Fruit fly (Drosophila melanogaster): ENCODE measurements around the gene CG14323.

The CG14323 gene

DNA sequence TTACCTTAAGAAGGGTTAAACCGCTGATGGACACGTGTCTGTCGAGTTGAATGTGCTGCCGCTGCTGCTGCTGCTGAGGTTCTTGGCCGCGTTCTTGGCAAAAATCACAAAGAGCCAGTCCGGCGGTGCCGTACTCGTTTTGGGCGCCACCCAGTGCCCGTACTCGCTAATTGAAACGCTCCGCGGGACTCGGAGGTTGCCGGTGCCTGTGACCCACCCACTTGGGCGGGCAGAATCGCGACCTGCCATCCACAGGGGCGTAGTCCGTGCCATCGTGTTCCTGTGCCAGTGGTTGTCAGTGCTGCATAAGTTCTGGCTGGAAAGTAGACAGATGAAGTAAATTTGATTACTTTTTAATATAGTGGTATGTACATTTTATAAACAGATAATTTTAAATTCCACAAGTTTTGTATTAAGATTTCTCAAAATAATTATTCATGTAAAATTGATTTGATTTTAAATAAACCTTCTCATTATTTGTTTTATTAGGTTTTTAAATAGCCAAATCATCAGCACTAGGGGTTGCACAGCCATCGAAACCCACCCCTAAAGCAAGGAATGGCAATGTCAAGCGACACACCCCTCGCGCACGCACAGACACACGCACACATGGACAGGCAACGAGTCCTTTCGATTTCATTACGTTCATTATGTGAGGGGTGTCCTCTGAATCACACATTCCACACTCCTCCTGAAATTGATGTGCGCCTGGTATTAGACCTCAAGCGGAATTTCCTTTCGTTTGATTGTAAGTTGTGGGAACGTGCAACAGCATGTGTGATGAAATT is 16.8 kb downstream of the CG14323 start (continued):
- no peak for TF ChIP-seq inv (GFP tag; IDR thresholded peaks at IDR 0.05; ENCODE audit: partially characterized antibody)
- TF ChIP-seq zen (tag; optimal IDR thresholded peaks at IDR 0.05), result peak; percentile 55
- no peak for TF ChIP-seq CG8765 (GFP tag; IDR thresholded peaks at IDR 0.05)
- TF ChIP-seq z (GFP tag; IDR thresholded peaks at IDR 0.05), result no peak
- TF ChIP-seq CG17359 (tag; optimal IDR thresholded peaks at IDR 0.05), result no peak
- no peak for TF ChIP-seq toy (GFP tag; IDR thresholded peaks at IDR 0.05)
- TF ChIP-seq CG4404 (GFP tag; IDR thresholded peaks at IDR 0.05), result no peak
- TF ChIP-seq CG34376 (GFP tag; optimal IDR thresholded peaks at IDR 0.05), result peak; percentile 16
- TF ChIP-seq nmo (GFP tag; optimal IDR thresholded peaks at IDR 0.05), result peak; percentile 33
- peak; percentile 40 for TF ChIP-seq CG8924 (tag; optimal IDR thresholded peaks at IDR 0.05)
- peak; percentile 98 for TF ChIP-seq CG15479 (GFP tag; optimal IDR thresholded peaks at IDR 0.05)
- no peak for TF ChIP-seq CG8388 (GFP tag; optimal IDR thresholded peaks at IDR 0.05)
- TF ChIP-seq tap (tag; optimal IDR thresholded peaks at IDR 0.05), result peak; percentile 7
- peak; percentile 44 for TF ChIP-seq gem (tag; optimal IDR thresholded peaks at IDR 0.05)
- no peak for TF ChIP-seq corto (GFP tag; optimal IDR thresholded peaks at IDR 0.05)
- TF ChIP-seq sim (GFP tag; IDR thresholded peaks at IDR 0.05), result no peak
- no peak for TF ChIP-seq fd102C (GFP tag; optimal IDR thresholded peaks at IDR 0.05)
- peak; percentile 14 for TF ChIP-seq CG11504 (tag; optimal IDR thresholded peaks at IDR 0.05)
- TF ChIP-seq CG15011 (GFP tag; optimal IDR thresholded peaks at IDR 0.05), result peak; percentile 15
- TF ChIP-seq ttk (GFP tag; IDR thresholded peaks at IDR 0.05), result no peak; the same call in 1 of the 2 replicates
- 0 out of 3 replicates have a peak, but pooled peaks have one; percentile 18 for TF ChIP-seq CG11093 (GFP tag; IDR thresholded peaks at IDR 0.05)
- TF ChIP-seq az2 (GFP tag; optimal IDR thresholded peaks at IDR 0.05), result no peak
- no peak for TF ChIP-seq BtbVII (GFP tag; optimal IDR thresholded peaks at IDR 0.05)
- peak; percentile 6 for TF ChIP-seq Dek (tag; optimal IDR thresholded peaks at IDR 0.05)
- peak; percentile 8 for TF ChIP-seq trem (tag; optimal IDR thresholded peaks at IDR 0.05)
- no peak for TF ChIP-seq Myb (GFP tag; optimal IDR thresholded peaks at IDR 0.05)
- peak; percentile 71 for TF ChIP-seq Nf-YB (GFP tag; optimal IDR thresholded peaks at IDR 0.05)
- no peak for TF ChIP-seq CG14050 (GFP tag; IDR thresholded peaks at IDR 0.05)
- peak; percentile 57 for TF ChIP-seq CG12391 (tag; optimal IDR thresholded peaks at IDR 0.05)
- peak; percentile 47 for TF ChIP-seq grau (tag; optimal IDR thresholded peaks at IDR 0.05)
- peak; percentile 10 for TF ChIP-seq Hand (GFP tag; optimal IDR thresholded peaks at IDR 0.05)
- TF ChIP-seq CG31441 (GFP tag; IDR thresholded peaks at IDR 0.05), result 0 out of 2 replicates have a peak, but pooled peaks have one; percentile 18
- peak; percentile 72; the same call in 1 of the 2 replicates for TF ChIP-seq rib (GFP tag; IDR thresholded peaks at IDR 0.05)
- no peak for TF ChIP-seq pita (GFP tag; optimal IDR thresholded peaks at IDR 0.05)
- peak; percentile 20 for TF ChIP-seq CG12299 (tag; optimal IDR thresholded peaks at IDR 0.05)
- peak; percentile 35 for TF ChIP-seq CG15696 (tag; optimal IDR thresholded peaks at IDR 0.05)
- TF ChIP-seq exex (tag; optimal IDR thresholded peaks at IDR 0.05), result no peak
- no peak for TF ChIP-seq CG9437 (GFP tag; optimal IDR thresholded peaks at IDR 0.05)
- peak; percentile 87 for TF ChIP-seq row (GFP tag; IDR thresholded peaks at IDR 0.05)
- no peak for TF ChIP-seq CG3281 (GFP tag; optimal IDR thresholded peaks at IDR 0.05)
- TF ChIP-seq CG14667 (GFP tag; IDR thresholded peaks at IDR 0.05), result no peak
- peak; percentile 16 for TF ChIP-seq CG13296 (GFP tag; optimal IDR thresholded peaks at IDR 0.05)
- peak; percentile 78 for TF ChIP-seq sens (GFP tag)
- TF ChIP-seq CG1024 (GFP tag; IDR thresholded peaks at IDR 0.05), result no peak
- peak; percentile 3 for TF ChIP-seq CG2712 (tag; optimal IDR thresholded peaks at IDR 0.05)
- no peak for TF ChIP-seq CG7372 (GFP tag; IDR thresholded peaks at IDR 0.05)
- no peak for TF ChIP-seq pum (GFP tag; optimal IDR thresholded peaks at IDR 0.05)
- no peak for TF ChIP-seq cwo (GFP tag; optimal IDR thresholded peaks at IDR 0.05)
- TF ChIP-seq Max (GFP tag; optimal IDR thresholded peaks at IDR 0.05), result no peak

Data from whole organism, embryonic.